Worm (Caenorhabditis elegans): ENCODE measurements around the gene cpg-7.

cpg-7 gene

DNA sequence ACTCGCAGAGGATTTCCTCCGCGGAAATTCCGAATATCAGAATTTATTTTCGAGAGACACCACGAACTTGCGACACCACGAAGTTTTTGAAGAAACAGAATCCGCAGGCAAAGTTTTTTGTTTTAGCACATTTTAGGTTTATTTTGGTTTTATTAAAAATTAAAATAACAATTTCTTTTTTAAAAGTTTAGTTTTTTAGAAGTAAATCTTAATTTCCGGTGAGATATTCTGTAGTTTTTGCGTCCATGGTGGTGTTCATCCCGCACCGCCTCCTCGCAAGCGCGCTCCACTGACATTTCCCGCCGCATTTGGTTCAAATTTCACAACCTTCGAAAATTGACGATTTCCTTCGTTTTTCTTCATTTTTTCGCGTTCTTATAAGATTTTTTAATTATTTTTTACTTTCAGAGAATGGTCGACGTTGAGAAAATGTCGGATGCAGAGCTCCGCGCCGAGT lies 46.0 kb downstream of the cpg-7 start, which contains the start of gene lem-2 (continued):
- TF ChIP-seq nhr-25 (tag; optimal IDR thresholded peaks at IDR 0.05; ENCODE audit: borderline replicate concordance, insufficient read depth): peak; percentile 1
- TF ChIP-seq aha-1 (tag): no peak
- TF ChIP-seq zag-1 (tag; optimal IDR thresholded peaks at IDR 0.05): no peak
- no peak for TF ChIP-seq ces-1 (GFP tag; optimal IDR thresholded peaks at IDR 0.05)
- TF ChIP-seq Y48G9A.11 (GFP tag; IDR thresholded peaks at IDR 0.05): no peak
- TF ChIP-seq arid-1 (GFP tag; conservative IDR thresholded peaks at IDR 0.05): 0 out of 2 replicates have a peak, but pooled peaks have one; percentile 33
- no peak for TF ChIP-seq F10B5.3 (tag; optimal IDR thresholded peaks at IDR 0.05)
- TF ChIP-seq duxl-1 (tag; optimal IDR thresholded peaks at IDR 0.05; ENCODE audit: poor library complexity): no peak
- TF ChIP-seq F44E2.7 (GFP tag; IDR thresholded peaks at IDR 0.05): no peak
- peak; percentile 25 for TF ChIP-seq F49E8.2 (tag; optimal IDR thresholded peaks at IDR 0.05; ENCODE audit: borderline replicate concordance)
- no peak for TF ChIP-seq Y105C5A.15 (GFP tag; IDR thresholded peaks at IDR 0.05)
- peak; percentile 22 for TF ChIP-seq nhr-6 (tag; optimal IDR thresholded peaks at IDR 0.05)
- no peak for TF ChIP-seq snpc-1.2 (GFP tag; IDR thresholded peaks at IDR 0.05)
- no peak for TF ChIP-seq Y5F2A.4 (GFP tag; optimal IDR thresholded peaks at IDR 0.05)
- no peak for TF ChIP-seq ama-1 (optimal IDR thresholded peaks at IDR 0.05)
- TF ChIP-seq nhr-41 (GFP tag; IDR thresholded peaks at IDR 0.05): no peak
- TF ChIP-seq dve-1 (tag; optimal IDR thresholded peaks at IDR 0.05; ENCODE audit: insufficient read depth): peak; percentile 60
- TF ChIP-seq ztf-11 (tag; optimal IDR thresholded peaks at IDR 0.05): no peak
- TF ChIP-seq tag-97 (GFP tag; IDR thresholded peaks at IDR 0.05): no peak
- TF ChIP-seq mdt-29 (GFP tag; IDR thresholded peaks at IDR 0.05): no peak
- TF ChIP-seq ceh-28 (tag; optimal IDR thresholded peaks at IDR 0.05): no peak
- TF ChIP-seq madf-5 (GFP tag; IDR thresholded peaks at IDR 0.05): no peak
- no peak for TF ChIP-seq T20F7.1 (GFP tag; optimal IDR thresholded peaks at IDR 0.05)
- TF ChIP-seq zip-11 (GFP tag; IDR thresholded peaks at IDR 0.05): no peak
- TF ChIP-seq unc-130 (GFP tag; optimal IDR thresholded peaks at IDR 0.05): peak; percentile 83
- no peak for TF ChIP-seq egl-27 (tag; optimal IDR thresholded peaks at IDR 0.05)
- TF ChIP-seq F26F4.8 (GFP tag; conservative IDR thresholded peaks at IDR 0.05): no peak
- no peak for TF ChIP-seq sdz-12 (GFP tag; optimal IDR thresholded peaks at IDR 0.05)

ce11 chrII:14060885-14061284 lies 48.1 kb downstream of the cpg-7 start:
- TF ChIP-seq set-16 (GFP tag; IDR thresholded peaks at IDR 0.05) (peak; percentile 88), unc-62 (GFP tag; optimal IDR thresholded peaks at IDR 0.05 in 1 of 2) (peak in 1 of 2 experiments; percentile 59), unc-62 (tag; optimal IDR thresholded peaks at IDR 0.05) (no peak), zip-11 (GFP tag; IDR thresholded peaks at IDR 0.05) (peak; percentile 6; the same call in 1 of the 2 replicates), egl-27 (tag; optimal IDR thresholded peaks at IDR 0.05) (no peak), ceh-62 (tag; optimal IDR thresholded peaks at IDR 0.05) (no peak), mxl-3 (GFP tag; optimal IDR thresholded peaks at IDR 0.05) (no peak), dmd-6 (GFP tag; IDR thresholded peaks at IDR 0.05) (no peak)

DNA sequence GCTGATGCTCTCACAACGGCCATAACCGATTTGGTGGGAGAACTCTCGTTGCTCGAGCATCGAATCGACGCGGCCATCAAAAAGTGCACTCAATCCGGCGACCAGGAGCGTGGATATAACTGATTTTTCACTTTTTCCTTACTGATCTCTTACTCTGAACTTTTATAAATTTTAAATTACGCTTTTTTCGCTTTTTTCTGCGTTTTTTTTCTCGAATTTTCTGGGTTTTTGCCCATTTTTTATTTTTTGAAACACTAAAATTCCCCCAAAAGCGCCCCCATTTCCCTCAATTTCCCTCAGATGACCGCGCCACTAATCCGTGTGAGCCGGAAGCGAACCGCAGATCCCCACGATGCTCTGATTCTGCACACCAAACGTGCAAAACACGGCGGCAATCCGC lies 48.6 kb downstream of the cpg-7 start, which contains the start of gene W01G7.4:
TSS of gene W01G7.4 (plus strand) at position 301 of the 400 bp plus-strand sequence.
- TF ChIP-seq lin-38 (GFP tag; IDR thresholded peaks at IDR 0.05) (no peak; the same call in 1 of the 2 replicates), aha-1 (tag) (peak; percentile 36), nhr-41 (GFP tag; IDR thresholded peaks at IDR 0.05) (no peak), mes-2 (tag; optimal IDR thresholded peaks at IDR 0.05; ENCODE audit: poor library complexity, severe bottlenecking) (peak; percentile 27)

ce11 chrII:14059767-14060166 lies 49.3 kb downstream of the cpg-7 start, which contains the start of gene rpb-11:
rpb-11 (plus strand) TSS chrII:14060085.
- TF ChIP-seq ctbp-1 (GFP tag; IDR thresholded peaks at IDR 0.05) (peak; percentile 77), pqm-1 (tag; optimal IDR thresholded peaks at IDR 0.05) (no peak), lim-7 (GFP tag; IDR thresholded peaks at IDR 0.05) (no peak), Y5F2A.4 (GFP tag; optimal IDR thresholded peaks at IDR 0.05) (no peak), duxl-1 (tag; optimal IDR thresholded peaks at IDR 0.05; ENCODE audit: poor library complexity) (peak; percentile 94), aha-1 (tag) (peak; percentile 97), fkh-10 (GFP tag; optimal IDR thresholded peaks at IDR 0.05) (peak; percentile 88), lin-15B (tag; optimal IDR thresholded peaks at IDR 0.05) (peak; percentile 48), dve-1 (tag; optimal IDR thresholded peaks at IDR 0.05; ENCODE audit: insufficient read depth) (peak; percentile 95), egl-43 (GFP tag; IDR thresholded peaks at IDR 0.05) (peak; percentile 78), dpl-1 (GFP tag; optimal IDR thresholded peaks at IDR 0.05) (peak; percentile 99), nhr-25 (tag; optimal IDR thresholded peaks at IDR 0.05; ENCODE audit: borderline replicate concordance, insufficient read depth) (peak; percentile 34), zip-2 (tag; optimal IDR thresholded peaks at IDR 0.05) (peak; percentile 51), spr-3 (GFP tag; optimal IDR thresholded peaks at IDR 0.05) (peak; percentile 84), zag-1 (tag; optimal IDR thresholded peaks at IDR 0.05) (no peak), F44E2.7 (GFP tag; IDR thresholded peaks at IDR 0.05) (no peak), dmd-9 (GFP tag; IDR thresholded peaks at IDR 0.05) (peak; percentile 72; the same call in 1 of the 2 replicates)

All from whole organism, L4 larva.